Fruit fly (Drosophila melanogaster) whole organism, embryonic: ENCODE measurements around the gene RapGAP1.

ENCODE experiments used
- CG10366 ChIP-seq: fragments of 200-800 bp; sonication (Bioruptor generic); IDR thresholded peaks from 2 replicates; pipeline ENCODE4 v1.3.6; 2022; ENCODE audit warnings: missing biosample characterization, missing genetic modification characterization
- CG10462 ChIP-seq: fragments of 200-800 bp; sonication (Bioruptor generic); optimal IDR thresholded peaks from 2 replicates; lab custom pipeline; 2016; ENCODE audit warnings: missing biosample characterization, missing genetic modification characterization
- CG11085 ChIP-seq: fragments of 200-800 bp; sonication (Bioruptor generic); IDR thresholded peaks from 2 replicates; pipeline ENCODE4 v1.3.6; 2022; ENCODE audit warnings: missing biosample characterization, missing genetic modification characterization
- CG11398 ChIP-seq: fragments of 200-800 bp; sonication (Bioruptor generic); optimal IDR thresholded peaks from 2 replicates; lab custom pipeline; 2016; ENCODE audit warnings: missing biosample characterization, missing genetic modification characterization
- CG11695 ChIP-seq: fragments of 200-800 bp; sonication (Bioruptor generic); IDR thresholded peaks from 3 replicates; pipeline ENCODE4 v1.3.6; 2022; ENCODE audit warnings: missing biosample characterization, missing genetic modification characterization
- CG12104 ChIP-seq: fragments of 200-800 bp; sonication (Bioruptor generic); optimal IDR thresholded peaks from 3 replicates; lab custom pipeline; 2016; ENCODE audit warnings: missing biosample characterization, missing genetic modification characterization
- CG12744 ChIP-seq: fragments of 200-800 bp; sonication (Bioruptor generic); optimal IDR thresholded peaks from 2 replicates; lab custom pipeline; 2016; ENCODE audit warnings: missing biosample characterization, missing genetic modification characterization
- CG12769 ChIP-seq: fragments of 200-800 bp; sonication (Bioruptor generic); optimal IDR thresholded peaks from 2 replicates; lab custom pipeline; 2019; ENCODE audit warnings: missing biosample characterization, mild to moderate bottlenecking, missing genetic modification characterization, moderate library complexity
- CG13775 ChIP-seq: fragments of 200-800 bp; sonication (Bioruptor generic); optimal IDR thresholded peaks from 3 replicates; lab custom pipeline; 2017; ENCODE audit warnings: missing biosample characterization, mild to moderate bottlenecking, missing genetic modification characterization
- CG15073 ChIP-seq: fragments of 200-800 bp; sonication (Bioruptor generic); optimal IDR thresholded peaks from 2 replicates; lab custom pipeline; 2016; ENCODE audit warnings: missing biosample characterization, missing genetic modification characterization
- CG15601 ChIP-seq: fragments of 200-800 bp; sonication (Bioruptor generic); optimal IDR thresholded peaks from 3 replicates; lab custom pipeline; 2019; ENCODE audit warnings: missing biosample characterization, mild to moderate bottlenecking, missing genetic modification characterization, moderate library complexity
- CG1602 ChIP-seq: fragments of 200-800 bp; sonication (Bioruptor generic); optimal IDR thresholded peaks from 3 replicates; lab custom pipeline; 2016; ENCODE audit warnings: missing biosample characterization, missing genetic modification characterization
- CG31365 ChIP-seq: fragments of 200-800 bp; sonication (Bioruptor generic); optimal IDR thresholded peaks from 2 replicates; lab custom pipeline; 2018; ENCODE audit warnings: missing biosample characterization, mild to moderate bottlenecking, missing genetic modification characterization
- CG33557 ChIP-seq: fragments of 200-800 bp; sonication (Bioruptor generic); optimal IDR thresholded peaks from 2 replicates; lab custom pipeline; 2019; ENCODE audit warnings: missing biosample characterization, mild to moderate bottlenecking, missing genetic modification characterization, moderate library complexity
- CG6272 ChIP-seq: fragments of 200-800 bp; sonication (Bioruptor generic); IDR thresholded peaks from 2 replicates; pipeline ENCODE4 v1.3.6; 2022; ENCODE audit warnings: missing biosample characterization, missing genetic modification characterization
- CG6854 ChIP-seq: fragments of 200-800 bp; sonication (Bioruptor generic); optimal IDR thresholded peaks from 3 replicates; lab custom pipeline; 2017; ENCODE audit warnings: missing biosample characterization, mild to moderate bottlenecking, missing genetic modification characterization
- CG7556 ChIP-seq: fragments of 200-800 bp; sonication (Bioruptor generic); optimal IDR thresholded peaks from 2 replicates; lab custom pipeline; 2017; ENCODE audit warnings: missing biosample characterization, mild to moderate bottlenecking, missing genetic modification characterization
- CG8281 ChIP-seq: fragments of 200-800 bp; sonication (Bioruptor generic); optimal IDR thresholded peaks from 2 replicates; lab custom pipeline; 2018; ENCODE audit warnings: missing biosample characterization, mild to moderate bottlenecking, missing genetic modification characterization, moderate library complexity
- Camta ChIP-seq: fragments of 200-800 bp; sonication (Bioruptor generic); optimal IDR thresholded peaks from 2 replicates; lab custom pipeline; 2016; ENCODE audit warnings: missing biosample characterization, missing genetic modification characterization
- Doc3 ChIP-seq: fragments of 200-800 bp; sonication (Bioruptor generic); IDR thresholded peaks from 3 replicates; pipeline ENCODE4 v1.3.6; 2022; ENCODE audit warnings: missing biosample characterization, missing genetic modification characterization; ENCODE audit not compliant: partially characterized antibody
- Dref ChIP-seq: fragments of 200-800 bp; sonication (Bioruptor generic); IDR thresholded peaks from 2 replicates; pipeline ENCODE4 v1.3.6; 2022; ENCODE audit warnings: missing biosample characterization, missing genetic modification characterization
- Drgx ChIP-seq: fragments of 200-800 bp; sonication (Bioruptor generic); IDR thresholded peaks from 2 replicates; pipeline ENCODE4 v1.3.6; 2022; ENCODE audit warnings: missing biosample characterization, missing genetic modification characterization
- Ets65A ChIP-seq: fragments of 200-800 bp; sonication (Bioruptor generic); peaks from one replicate; lab custom pipeline; 2016; ENCODE audit warnings: missing biosample characterization, missing genetic modification characterization
- Fer2 ChIP-seq: fragments of 200-800 bp; sonication (Bioruptor generic); optimal IDR thresholded peaks from 2 replicates; lab custom pipeline; 2018; ENCODE audit warnings: missing biosample characterization, mild to moderate bottlenecking, missing genetic modification characterization, moderate library complexity
- HLH4C ChIP-seq: fragments of 200-800 bp; sonication (Bioruptor generic); IDR thresholded peaks from 3 replicates; pipeline ENCODE4 v1.3.6; 2022; ENCODE audit warnings: missing biosample characterization, missing genetic modification characterization; ENCODE audit not compliant: partially characterized antibody
- Hr3 ChIP-seq: fragments of 200-800 bp; sonication (Bioruptor generic); optimal IDR thresholded peaks from 3 replicates; lab custom pipeline; 2016; ENCODE audit warnings: missing biosample characterization, missing genetic modification characterization
- NFAT ChIP-seq: fragments of 200-800 bp; sonication (Bioruptor generic); IDR thresholded peaks from 2 replicates; pipeline ENCODE4 v1.3.6; 2022; ENCODE audit warnings: missing biosample characterization, missing genetic modification characterization
- Spps ChIP-seq: fragments of 200-800 bp; sonication (Bioruptor generic); optimal IDR thresholded peaks from 2 replicates; lab custom pipeline; 2018; ENCODE audit warnings: missing biosample characterization, mild to moderate bottlenecking, missing genetic modification characterization
- Sry-β ChIP-seq: fragments of 200-800 bp; sonication (Bioruptor generic); optimal IDR thresholded peaks from 2 replicates; lab custom pipeline; 2018; ENCODE audit warnings: missing biosample characterization, mild to moderate bottlenecking, missing genetic modification characterization, moderate library complexity
- Stat92E ChIP-seq, 3 experiments: fragments of >200 bp in 2 of 3; fragments of 200-800 bp in 1 of 3; sonication (Bioruptor generic) in 1 of 3; optimal IDR thresholded peaks; 2 replicates each; lab custom pipeline; 2017 to 2019; ENCODE audit warnings: missing biosample characterization in 3 of 3, missing genetic modification characterization in 3 of 3, mild to moderate bottlenecking in 1 of 3, moderate library complexity in 1 of 3
- Usf ChIP-seq: fragments of 200-800 bp; sonication (Bioruptor generic); optimal IDR thresholded peaks from 2 replicates; lab custom pipeline; 2017; ENCODE audit warnings: missing genotype, missing biosample characterization, missing genetic modification characterization
- abd-A ChIP-seq: fragments of 200-800 bp; sonication (Bioruptor generic); optimal IDR thresholded peaks from 3 replicates; lab custom pipeline; 2019; ENCODE audit warnings: missing biosample characterization, mild to moderate bottlenecking, missing genetic modification characterization, moderate library complexity
- bab2 ChIP-seq: fragments of 200-800 bp; sonication (Bioruptor generic); optimal IDR thresholded peaks from 2 replicates; lab custom pipeline; 2016; ENCODE audit warnings: missing biosample characterization, missing genetic modification characterization
- chinmo ChIP-seq: fragments of 200-800 bp; sonication (Bioruptor generic); IDR thresholded peaks from 4 replicates; pipeline ENCODE4 v1.3.6; 2022; ENCODE audit warnings: missing biosample characterization, missing genetic modification characterization; ENCODE audit not compliant: partially characterized antibody
- chm ChIP-seq: fragments of 200-800 bp; sonication (Bioruptor generic); IDR thresholded peaks from 2 replicates; pipeline ENCODE4 v1.3.6; 2022; ENCODE audit warnings: missing biosample characterization, missing genetic modification characterization
- ci ChIP-seq: fragments of 200-800 bp; sonication (Bioruptor generic); IDR thresholded peaks from 3 replicates; pipeline ENCODE4 v1.3.6; 2022; ENCODE audit warnings: missing biosample characterization, missing genetic modification characterization
- gcm ChIP-seq: fragments of 200-800 bp; sonication (Bioruptor generic); optimal IDR thresholded peaks from 2 replicates; lab custom pipeline; 2019; ENCODE audit warnings: missing biosample characterization, mild to moderate bottlenecking, missing genetic modification characterization, moderate library complexity
- knrl ChIP-seq: fragments of 200-800 bp; sonication (Bioruptor generic); IDR thresholded peaks from 3 replicates; pipeline ENCODE4 v1.3.6; 2022; ENCODE audit warnings: missing biosample characterization, missing genetic modification characterization; ENCODE audit not compliant: partially characterized antibody
- lab ChIP-seq: fragments of 200-800 bp; sonication (Bioruptor generic); optimal IDR thresholded peaks from 3 replicates; lab custom pipeline; 2017; ENCODE audit warnings: missing biosample characterization, missing genetic modification characterization, mild to moderate bottlenecking, moderate library complexity, missing genetic modification reagents
- maf-S ChIP-seq: fragments of 200-800 bp; sonication (Bioruptor generic); optimal IDR thresholded peaks from 2 replicates; lab custom pipeline; 2016; ENCODE audit warnings: missing biosample characterization, missing genetic modification characterization
- pros ChIP-seq: fragments of 200-800 bp; sonication (Bioruptor generic); optimal IDR thresholded peaks from 3 replicates; lab custom pipeline; 2019; ENCODE audit warnings: missing biosample characterization, mild to moderate bottlenecking, missing genetic modification characterization, moderate library complexity
- psq ChIP-seq: fragments of 200-800 bp; sonication (Bioruptor generic); optimal IDR thresholded peaks from 2 replicates; lab custom pipeline; 2017; ENCODE audit warnings: missing biosample characterization, missing genetic modification characterization
- sens ChIP-seq: fragments of 200-800 bp; sonication (Bioruptor generic); peaks from one replicate; lab custom pipeline; 2016; ENCODE audit warnings: missing biosample characterization, missing genetic modification characterization
- sima ChIP-seq: fragments of 200-800 bp; sonication (Bioruptor generic); optimal IDR thresholded peaks from 2 replicates; lab custom pipeline; 2016; ENCODE audit warnings: missing biosample characterization, missing genetic modification characterization
- slou ChIP-seq: fragments of 200-800 bp; sonication (Bioruptor generic); optimal IDR thresholded peaks from 3 replicates; lab custom pipeline; 2016; ENCODE audit warnings: missing biosample characterization, missing genetic modification characterization
- tio ChIP-seq: fragments of 200-800 bp; sonication (Bioruptor generic); optimal IDR thresholded peaks from 2 replicates; lab custom pipeline; 2017; ENCODE audit warnings: missing biosample characterization, missing genetic modification characterization, inconsistent platforms
- trem ChIP-seq: fragments of 200-800 bp; optimal IDR thresholded peaks from 3 replicates; lab custom pipeline; 2019; ENCODE audit warnings: missing biosample characterization, mild to moderate bottlenecking, missing genetic modification characterization, moderate library complexity
- vvl ChIP-seq: fragments of 200-800 bp; sonication (Bioruptor generic); IDR thresholded peaks from 2 replicates; pipeline ENCODE4 v1.3.6; 2022; ENCODE audit warnings: missing biosample characterization, missing genetic modification characterization
- yki ChIP-seq: fragments of >200 bp; optimal IDR thresholded peaks from 3 replicates; lab custom pipeline; 2018
- z ChIP-seq: fragments of 200-800 bp; sonication (Bioruptor generic); IDR thresholded peaks from 3 replicates; pipeline ENCODE4 v1.3.6; 2022; ENCODE audit warnings: missing biosample characterization, missing genetic modification characterization

The RapGAP1 gene

dm6 chr2L:7530437-7531091, 48.2 kb downstream of the RapGAP1 start (continued):
- TF ChIP-seq CG11695 (GFP tag; lab: Robert Waterston, UW) (peak; percentile 98), knrl (GFP tag; lab: Robert Waterston, UW) (peak; percentile 67), CG12744 (GFP tag; lab: Kevin White, UChicago) (peak; percentile 70), bab2 (GFP tag; lab: Kevin White, UChicago) (peak; percentile 71), Hr3 (GFP tag; lab: Kevin White, UChicago) (peak; percentile 98), Spps (tag; lab: Kevin White, UChicago) (peak; percentile 98), Ets65A (peak; percentile 98), CG7556 (GFP tag; lab: Kevin White, UChicago) (peak; percentile 99), NFAT (peak; percentile 95), slou (GFP tag; lab: Kevin White, UChicago) (peak; percentile 97), z (GFP tag; lab: Robert Waterston, UW) (peak; percentile 79; the same call in 2 of the 3 replicates), CG6854 (GFP tag; lab: Kevin White, UChicago) (peak; percentile 98), CG10366 (GFP tag; lab: Robert Waterston, UW) (peak; percentile 95), CG12104 (GFP tag; lab: Kevin White, UChicago) (peak; percentile 97), Sry-β (GFP tag; lab: Kevin White, UChicago) (peak; percentile 72), chinmo (GFP tag; lab: Robert Waterston, UW) (0 out of 4 replicates have a peak, but pooled peaks have one; percentile 40), maf-S (GFP tag; lab: Kevin White, UChicago) (peak; percentile 76), Camta (peak; percentile 75), Stat92E (GFP tag; optimal IDR thresholded peaks at IDR 0.05; lab: Kevin White, UChicago) (peak in 1 of 3 experiments; percentile 97), sens (GFP tag; lab: Kevin White, UChicago) (peak; percentile 98), CG13775 (GFP tag; lab: Kevin White, UChicago) (peak; percentile 99), Usf (GFP tag; lab: Kevin White, UChicago) (peak; percentile 98), yki (peak; percentile 18), Fer2 (tag; lab: Kevin White, UChicago) (peak; percentile 98), Doc3 (no peak), gcm (GFP tag; lab: Kevin White, UChicago) (peak; percentile 99), pros (peak; percentile 89), tio (GFP tag; lab: Kevin White, UChicago) (peak; percentile 97), CG12769 (peak; percentile 82), sima (GFP tag; lab: Kevin White, UChicago) (peak; percentile 59), CG1602 (GFP tag; lab: Kevin White, UChicago) (peak; percentile 97), CG15601 (tag; lab: Kevin White, UChicago) (peak; percentile 98), Drgx (peak; percentile 96), trem (tag; lab: Kevin White, UChicago) (peak; percentile 97), psq (GFP tag; lab: Kevin White, UChicago) (peak; percentile 89), CG31365 (tag; lab: Kevin White, UChicago) (peak; percentile 77), CG8281 (tag; lab: Kevin White, UChicago) (peak; percentile 94), CG33557 (GFP tag; lab: Kevin White, UChicago) (peak; percentile 99), CG6272 (GFP tag; lab: Robert Waterston, UW) (peak; percentile 95), CG10462 (GFP tag; lab: Kevin White, UChicago) (peak; percentile 96), CG11085 (peak; percentile 93), CG15073 (GFP tag; lab: Kevin White, UChicago) (peak; percentile 78), lab (peak; percentile 99), HLH4C (GFP tag; lab: Robert Waterston, UW) (no peak), abd-A (tag; lab: Kevin White, UChicago) (peak; percentile 93), vvl (peak; percentile 98), Dref (GFP tag; lab: Robert Waterston, UW) (no peak), CG11398 (GFP tag; lab: Kevin White, UChicago) (no peak), chm (GFP tag; lab: Robert Waterston, UW) (peak; percentile 89), ci (peak; percentile 96)
